Worm (Caenorhabditis elegans) whole organism, L3 larva: ENCODE results near the gene nlp-19.

ENCODE experiments used
- R02D3.7 ChIP-seq: fragments of 150-350 bp; optimal IDR thresholded peaks from 2 replicates; lab custom pipeline; 2014; ENCODE audit warnings: missing biosample characterization, missing genetic modification characterization
- ZK546.5 ChIP-seq: sonication (generic microtip); optimal IDR thresholded peaks from 2 replicates; lab custom pipeline; 2017; ENCODE audit warnings: missing biosample characterization, missing genetic modification characterization
- aly-2 ChIP-seq: fragments of 150-350 bp; optimal IDR thresholded peaks from 2 replicates; lab custom pipeline; 2014; ENCODE audit warnings: missing biosample characterization, missing genetic modification characterization
- ama-1 ChIP-seq: fragments of 150-350 bp; optimal IDR thresholded peaks from 2 replicates; lab custom pipeline; 2018
- ceh-28 ChIP-seq: fragments of 150-350 bp; optimal IDR thresholded peaks from 2 replicates; lab custom pipeline; 2014; ENCODE audit warnings: missing biosample characterization, missing genetic modification reagents, missing genetic modification characterization
- ceh-82 ChIP-seq: fragments of 150-350 bp; optimal IDR thresholded peaks from 2 replicates; lab custom pipeline; 2014; ENCODE audit warnings: missing biosample characterization, missing genetic modification characterization
- ceh-9 ChIP-seq: sonication (generic microtip); optimal IDR thresholded peaks from 2 replicates; lab custom pipeline; 2018; ENCODE audit warnings: missing biosample characterization, missing genetic modification characterization
- egl-27 ChIP-seq: sonication (generic microtip); optimal IDR thresholded peaks from 4 replicates; lab custom pipeline; 2017; ENCODE audit warnings: missing biosample characterization, missing genetic modification reagents, missing genetic modification characterization
- elt-1 ChIP-seq: fragments of 150-350 bp; optimal IDR thresholded peaks from 2 replicates; lab custom pipeline; 2014; ENCODE audit warnings: missing biosample characterization, missing genetic modification characterization
- elt-2 ChIP-seq: sonication (generic microtip); optimal IDR thresholded peaks from 2 replicates; lab custom pipeline; 2016; ENCODE audit warnings: missing genetic modification reagents, mild to moderate bottlenecking, missing genetic modification characterization, missing compliant biosample characterization
- elt-3 ChIP-seq, 3 experiments: fragments of 150-350 bp in 1 of 3; sonication (generic microtip) in 2 of 3; optimal IDR thresholded peaks; 2 replicates in 2 of 3; 4 replicates in 1 of 3; lab custom pipeline; 2014 to 2017; ENCODE audit warnings: missing biosample characterization in 3 of 3, missing genetic modification characterization in 3 of 3
- eor-1 ChIP-seq, 2 experiments: fragments of 150-350 bp; optimal IDR thresholded peaks; 2 replicates each; lab custom pipeline; 2014 to 2018; ENCODE audit warnings: missing biosample characterization in 2 of 2, missing genetic modification characterization in 2 of 2
- fkh-10 ChIP-seq: sonication (generic microtip); optimal IDR thresholded peaks from 2 replicates; lab custom pipeline; 2017; ENCODE audit warnings: missing biosample characterization, missing genetic modification reagents, missing genetic modification characterization
- fkh-2 ChIP-seq: fragments of 150-350 bp; optimal IDR thresholded peaks from 2 replicates; lab custom pipeline; 2014; ENCODE audit warnings: missing biosample characterization, missing genetic modification reagents, missing genetic modification characterization
- fos-1 ChIP-seq: fragments of 150-350 bp; optimal IDR thresholded peaks from 2 replicates; lab custom pipeline; 2014; ENCODE audit warnings: missing biosample characterization, missing genetic modification characterization
- hmg-11 ChIP-seq: sonication (generic microtip); optimal IDR thresholded peaks from 2 replicates; lab custom pipeline; 2016; ENCODE audit warnings: missing genetic modification characterization, missing compliant biosample characterization
- lin-15B ChIP-seq: fragments of 150-350 bp; optimal IDR thresholded peaks from 2 replicates; lab custom pipeline; 2014; ENCODE audit warnings: missing biosample characterization, missing genetic modification characterization
- lin-39 ChIP-seq: fragments of 150-350 bp; optimal IDR thresholded peaks from 2 replicates; lab custom pipeline; 2018; ENCODE audit warnings: missing biosample characterization, missing genetic modification reagents, missing genetic modification characterization
- lsy-12 ChIP-seq: sonication (generic microtip); optimal IDR thresholded peaks from 2 replicates; lab custom pipeline; 2016; ENCODE audit warnings: mild to moderate bottlenecking, missing genetic modification characterization, missing compliant biosample characterization
- mdl-1 ChIP-seq: fragments of 150-350 bp; optimal IDR thresholded peaks from 2 replicates; lab custom pipeline; 2014; ENCODE audit warnings: missing biosample characterization, missing genetic modification characterization
- mml-1 ChIP-seq: fragments of 150-350 bp; sonication (generic microtip); optimal IDR thresholded peaks from 3 replicates; lab custom pipeline; 2014; ENCODE audit warnings: missing biosample characterization, missing genetic modification characterization
- nhr-12 ChIP-seq: fragments of 150-350 bp; optimal IDR thresholded peaks from 2 replicates; lab custom pipeline; 2014; ENCODE audit warnings: missing biosample characterization, missing genetic modification characterization
- nhr-23 ChIP-seq: fragments of 150-350 bp; optimal IDR thresholded peaks from 2 replicates; lab custom pipeline; 2014; ENCODE audit warnings: missing biosample characterization, missing genetic modification reagents, missing genetic modification characterization
- nhr-237 ChIP-seq: fragments of 150-350 bp; optimal IDR thresholded peaks from 2 replicates; lab custom pipeline; 2014; ENCODE audit warnings: missing biosample characterization, missing genetic modification characterization
- nhr-28 ChIP-seq: fragments of 150-350 bp; optimal IDR thresholded peaks from 2 replicates; lab custom pipeline; 2014; ENCODE audit warnings: missing biosample characterization, missing genetic modification characterization
- nhr-43 ChIP-seq: sonication (generic microtip); optimal IDR thresholded peaks from 2 replicates; lab custom pipeline; 2016; ENCODE audit warnings: mild to moderate bottlenecking, missing genetic modification characterization, missing compliant biosample characterization; ENCODE audit not compliant: poor library complexity, severe bottlenecking
- nhr-67 ChIP-seq: fragments of 150-350 bp; optimal IDR thresholded peaks from 2 replicates; lab custom pipeline; 2014; ENCODE audit warnings: missing biosample characterization, missing genetic modification characterization
- nhr-76 ChIP-seq: fragments of 150-350 bp; sonication (generic microtip); optimal IDR thresholded peaks from 5 replicates; lab custom pipeline; 2014; ENCODE audit warnings: missing biosample characterization, missing genetic modification characterization
- nhr-77 ChIP-seq: fragments of 150-350 bp; optimal IDR thresholded peaks from 2 replicates; lab custom pipeline; 2014; ENCODE audit warnings: missing biosample characterization, missing genetic modification characterization
- pha-4 ChIP-seq: fragments of 150-350 bp; optimal IDR thresholded peaks from 2 replicates; lab custom pipeline; 2014; ENCODE audit warnings: missing biosample characterization, missing genetic modification reagents, missing genetic modification characterization
- pqm-1 ChIP-seq: fragments of 150-350 bp; optimal IDR thresholded peaks from 2 replicates; lab custom pipeline; 2017; ENCODE audit warnings: missing biosample characterization, missing genetic modification characterization, inconsistent platforms
- tbx-2 ChIP-seq: sonication (generic microtip); optimal IDR thresholded peaks from 2 replicates; lab custom pipeline; 2016; ENCODE audit warnings: mild to moderate bottlenecking, missing genetic modification characterization, missing compliant biosample characterization
- unc-39 ChIP-seq: sonication (generic microtip); optimal IDR thresholded peaks from 4 replicates; lab custom pipeline; 2017; ENCODE audit warnings: missing biosample characterization, missing genetic modification characterization
- unc-62 ChIP-seq: fragments of 150-350 bp; sonication (generic microtip); optimal IDR thresholded peaks from 4 replicates; lab custom pipeline; 2014; ENCODE audit warnings: missing biosample characterization, missing genetic modification reagents, missing genetic modification characterization
- zag-1 ChIP-seq: fragments of 150-350 bp; optimal IDR thresholded peaks from 2 replicates; lab custom pipeline; 2014; ENCODE audit warnings: missing biosample characterization, missing genetic modification characterization
- ztf-11 ChIP-seq: fragments of 150-350 bp; optimal IDR thresholded peaks from 2 replicates; lab custom pipeline; 2014; ENCODE audit warnings: missing biosample characterization, missing genetic modification characterization
- ztf-4 ChIP-seq: fragments of 150-350 bp; optimal IDR thresholded peaks from 2 replicates; lab custom pipeline; 2014; ENCODE audit warnings: missing biosample characterization, missing genetic modification characterization

nlp-19 gene

DNA sequence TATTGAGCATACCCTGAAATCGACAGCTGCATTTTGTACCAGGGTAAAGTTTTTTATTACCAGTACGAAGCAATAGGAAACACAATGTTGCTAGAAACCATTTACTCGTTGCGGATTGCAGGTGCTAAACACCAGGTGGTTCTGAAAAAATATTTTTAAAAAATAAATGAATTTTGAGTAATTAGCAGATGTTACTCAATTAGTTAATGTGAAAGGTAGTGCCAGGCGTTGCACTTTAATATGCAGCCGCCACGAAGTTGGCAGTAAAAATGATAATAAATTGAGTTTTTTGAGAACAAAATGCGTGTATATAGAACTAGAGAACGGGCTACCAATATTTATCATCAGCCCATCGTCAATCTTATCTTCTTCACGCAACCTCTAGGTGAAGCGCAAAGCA lies 38.9 kb upstream of the nlp-19 start, which contains the start of gene nstp-9:
Gene nstp-9, minus strand, starts transcription at position 101 of the 400 bp plus-strand sequence.
- TF ChIP-seq nhr-67 (tag; lab: Kevin White, UChicago) (no peak), ama-1 (lab: Kevin White, UChicago) (no peak), unc-62 (GFP tag; lab: Kevin White, UChicago) (no peak), nhr-23 (tag; lab: Kevin White, UChicago) (no peak), ceh-9 (tag; lab: Kevin White, UChicago) (no peak), egl-27 (tag; lab: Kevin White, UChicago) (no peak), fkh-2 (no peak), zag-1 (no peak), nhr-28 (no peak), eor-1 (tag; optimal IDR thresholded peaks at IDR 0.05; lab: Kevin White, UChicago) (no peak), fkh-10 (no peak), R02D3.7 (no peak), mdl-1 (tag; lab: Kevin White, UChicago) (no peak), ztf-11 (tag; lab: Kevin White, UChicago) (no peak), ceh-28 (tag; lab: Kevin White, UChicago) (no peak), unc-39 (tag; lab: Kevin White, UChicago) (no peak), lin-15B (tag; lab: Kevin White, UChicago) (no peak), nhr-43 (tag; lab: Kevin White, UChicago) (no peak), hmg-11 (tag; lab: Kevin White, UChicago) (no peak), elt-1 (tag; lab: Kevin White, UChicago) (no peak)

DNA sequence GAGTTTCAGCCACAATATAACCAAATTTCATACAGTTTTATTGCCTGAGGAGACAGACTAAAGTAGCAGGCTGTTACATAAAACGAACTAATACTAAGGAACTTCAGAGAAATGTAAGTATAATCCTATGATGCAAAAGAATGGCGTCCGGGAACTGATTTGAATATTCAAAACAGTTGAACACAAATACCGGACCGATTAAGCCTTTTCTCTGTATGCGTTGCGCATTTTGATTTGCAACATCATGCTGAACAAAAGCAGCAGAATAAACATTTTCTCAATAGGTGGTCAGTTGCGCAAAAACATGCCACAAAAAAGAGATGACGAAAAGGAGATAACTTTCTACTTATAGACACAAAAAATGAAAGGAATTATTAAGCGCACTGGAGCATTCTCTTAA lies 34.5 kb upstream of the nlp-19 start:
- TF ChIP-seq mdl-1 (tag; lab: Kevin White, UChicago) (no peak), lin-15B (tag; lab: Kevin White, UChicago) (no peak), nhr-77 (tag; lab: Kevin White, UChicago) (no peak), pqm-1 (tag; lab: Kevin White, UChicago) (no peak), fos-1 (no peak), fkh-10 (no peak), nhr-237 (tag; lab: Kevin White, UChicago) (no peak)
- TF ChIP-seq, all 47 proteins: peak for 0

DNA sequence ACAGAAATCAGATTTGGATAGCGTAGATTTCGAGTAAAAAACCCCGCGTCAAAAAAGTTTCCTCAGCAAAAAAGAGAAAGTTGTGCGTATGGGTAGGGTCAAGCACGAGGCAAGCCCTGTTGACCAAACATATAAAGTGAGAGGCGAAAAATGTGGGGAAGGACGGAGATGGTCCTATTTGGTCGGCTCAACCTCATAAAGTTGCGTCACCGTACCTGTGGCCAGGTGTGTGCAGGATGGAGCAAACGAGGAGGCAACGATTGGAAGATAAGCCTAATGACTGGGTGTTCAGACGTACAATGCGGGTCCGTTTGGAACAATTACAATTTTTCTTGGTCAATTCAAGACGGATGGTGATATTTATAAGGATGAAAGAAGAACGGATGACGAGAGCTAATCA lies 31.4 kb upstream of the nlp-19 start:
- TF ChIP-seq lsy-12 (tag; lab: Kevin White, UChicago) (no peak), R02D3.7 (no peak), elt-1 (tag; lab: Kevin White, UChicago) (no peak), ZK546.5 (no peak), pha-4 (tag; lab: Kevin White, UChicago) (no peak), ceh-82 (no peak), pqm-1 (tag; lab: Kevin White, UChicago) (no peak), nhr-28 (no peak), nhr-77 (tag; lab: Kevin White, UChicago) (no peak), ztf-4 (tag; lab: Kevin White, UChicago) (no peak), aly-2 (tag; lab: Kevin White, UChicago) (no peak), ceh-9 (tag; lab: Kevin White, UChicago) (no peak), nhr-12 (tag; lab: Kevin White, UChicago) (no peak), elt-3 (tag; optimal IDR thresholded peaks at IDR 0.05; lab: Kevin White, UChicago) (no peak), fos-1 (no peak), nhr-237 (tag; lab: Kevin White, UChicago) (no peak), ceh-28 (tag; lab: Kevin White, UChicago) (no peak), nhr-76 (no peak), tbx-2 (tag; lab: Kevin White, UChicago) (no peak), lin-39 (tag; lab: Kevin White, UChicago) (no peak)
- TF ChIP-seq, all 47 proteins: peak for 0

DNA sequence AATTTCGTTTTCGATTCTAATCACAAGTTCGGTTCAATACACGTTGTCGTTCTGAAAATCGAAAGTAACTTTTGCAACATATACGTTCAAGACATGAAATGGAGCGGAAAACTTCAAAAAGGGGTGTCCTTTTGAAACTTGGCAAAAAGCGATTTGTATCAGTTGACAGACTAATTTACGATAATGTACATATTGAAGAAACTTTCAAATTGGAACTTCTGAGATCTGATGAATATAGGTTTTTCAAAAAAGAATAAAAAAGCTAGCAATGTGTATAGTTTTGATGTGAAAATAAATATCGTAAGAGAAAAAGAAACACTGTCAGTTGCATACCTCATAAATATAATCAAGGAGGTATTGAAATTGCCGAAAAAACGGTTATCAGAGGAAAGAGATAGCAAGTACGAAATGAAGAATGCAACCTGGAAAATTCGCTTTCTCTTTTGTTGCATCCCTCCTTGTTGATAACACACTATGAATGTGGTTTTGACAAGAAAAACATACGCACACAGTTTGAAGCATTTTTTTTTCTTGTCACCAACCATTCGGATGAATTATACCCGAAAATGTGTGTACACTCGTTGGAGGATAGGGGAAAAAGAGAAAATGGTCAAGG lies 29.5 kb upstream of the nlp-19 start, which contains the start of gene dgn-1:
Gene dgn-1, minus strand, starts transcription at position 51 of the 616 bp plus-strand sequence.
- peak; percentile 26 for TF ChIP-seq pha-4 (tag; lab: Kevin White, UChicago)
- TF ChIP-seq elt-2 (tag; lab: Kevin White, UChicago) = peak; percentile 56
- no peak for TF ChIP-seq mml-1
